Worm (Caenorhabditis elegans) whole organism, mixed stage, embryonic: ENCODE results near the gene F45G2.7.

Source experiments
- M03D4.4 ChIP-seq: sonication (generic microtip); optimal IDR thresholded peaks from 2 replicates; lab custom pipeline; 2017; ENCODE audit warnings: mild to moderate bottlenecking, missing genetic modification characterization, missing compliant biosample characterization
- bed-3 ChIP-seq: fragments of 200-800 bp; sonication (Bioruptor generic); optimal IDR thresholded peaks from 3 replicates; lab custom pipeline; 2018; ENCODE audit warnings: mild to moderate bottlenecking, missing genetic modification characterization, moderate library complexity, missing compliant biosample characterization
- blmp-1 ChIP-seq: fragments of 150-350 bp; optimal IDR thresholded peaks from 2 replicates; lab custom pipeline; 2014; ENCODE audit warnings: missing biosample characterization, missing genetic modification characterization
- ceh-39 ChIP-seq: fragments of 150-350 bp; optimal IDR thresholded peaks from 2 replicates; lab custom pipeline; 2014; ENCODE audit warnings: missing biosample characterization, missing genetic modification characterization
- ceh-43 ChIP-seq: fragments of 200-800 bp; sonication (Bioruptor generic); optimal IDR thresholded peaks from 2 replicates; lab custom pipeline; 2018; ENCODE audit warnings: mild to moderate bottlenecking, missing genetic modification characterization, moderate library complexity, missing compliant biosample characterization
- ces-1 ChIP-seq: fragments of 150-350 bp; optimal IDR thresholded peaks from 2 replicates; lab custom pipeline; 2014; ENCODE audit warnings: missing biosample characterization, missing genetic modification reagents, missing genetic modification characterization
- drap-1 ChIP-seq: fragments of 200-800 bp; sonication (Bioruptor generic); optimal IDR thresholded peaks from 3 replicates; lab custom pipeline; 2018; ENCODE audit warnings: mild to moderate bottlenecking, missing genetic modification characterization, missing compliant biosample characterization
- elt-1 ChIP-seq: sonication (generic microtip); optimal IDR thresholded peaks from 2 replicates; lab custom pipeline; 2017; ENCODE audit warnings: missing genetic modification characterization, mild to moderate bottlenecking, missing compliant biosample characterization, antibody characterized with exemption, moderate library complexity, borderline replicate concordance; ENCODE audit not compliant: insufficient read depth
- elt-3 ChIP-seq: fragments of 150-350 bp; optimal IDR thresholded peaks from 2 replicates; lab custom pipeline; 2014; ENCODE audit warnings: missing biosample characterization, missing genetic modification characterization
- flh-1 ChIP-seq: fragments of 200-800 bp; sonication (Bioruptor generic); optimal IDR thresholded peaks from 2 replicates; lab custom pipeline; 2018; ENCODE audit warnings: mild to moderate bottlenecking, missing genetic modification characterization, moderate library complexity, missing compliant biosample characterization
- ham-2 ChIP-seq: fragments of 200-800 bp; sonication (Bioruptor generic); optimal IDR thresholded peaks from 2 replicates; lab custom pipeline; 2018; ENCODE audit warnings: mild to moderate bottlenecking, missing genetic modification characterization, missing compliant biosample characterization
- hlh-1 ChIP-seq: fragments of 150-350 bp; optimal IDR thresholded peaks from 2 replicates; lab custom pipeline; 2014; ENCODE audit warnings: missing biosample characterization, missing genetic modification reagents, missing genetic modification characterization
- lin-13 ChIP-seq: fragments of 150-350 bp; optimal IDR thresholded peaks from 2 replicates; lab custom pipeline; 2014; ENCODE audit warnings: missing biosample characterization, missing genetic modification characterization
- lin-32 ChIP-seq: fragments of 200-800 bp; sonication (Bioruptor generic); optimal IDR thresholded peaks from 2 replicates; lab custom pipeline; 2018; ENCODE audit warnings: mild to moderate bottlenecking, missing genetic modification characterization, missing compliant biosample characterization
- lsy-2 ChIP-seq: fragments of 150-350 bp; optimal IDR thresholded peaks from 2 replicates; lab custom pipeline; 2014; ENCODE audit warnings: missing biosample characterization, missing genetic modification characterization
- mab-5 ChIP-seq: fragments of 150-350 bp; optimal IDR thresholded peaks from 2 replicates; lab custom pipeline; 2014; ENCODE audit warnings: missing biosample characterization, missing genetic modification characterization
- mep-1 ChIP-seq: fragments of 150-350 bp; optimal IDR thresholded peaks from 2 replicates; lab custom pipeline; 2017; ENCODE audit warnings: missing biosample characterization, missing genetic modification reagents, missing genetic modification characterization, inconsistent platforms
- mls-2 ChIP-seq: sonication (generic microtip); optimal IDR thresholded peaks from 2 replicates; lab custom pipeline; 2016; ENCODE audit warnings: mild to moderate bottlenecking, missing genetic modification characterization, moderate library complexity, missing compliant biosample characterization
- nhr-12 ChIP-seq: fragments of 150-350 bp; optimal IDR thresholded peaks from 2 replicates; lab custom pipeline; 2014; ENCODE audit warnings: missing biosample characterization, missing genetic modification characterization
- nhr-237 ChIP-seq: fragments of 150-350 bp; optimal IDR thresholded peaks from 2 replicates; lab custom pipeline; 2014; ENCODE audit warnings: missing biosample characterization, missing genetic modification characterization
- nhr-76 ChIP-seq: sonication (generic microtip); optimal IDR thresholded peaks from 2 replicates; lab custom pipeline; 2017; ENCODE audit warnings: missing biosample characterization, missing genetic modification characterization
- snpc-4 ChIP-seq: fragments of 150-350 bp; optimal IDR thresholded peaks from 2 replicates; lab custom pipeline; 2014; ENCODE audit warnings: missing biosample characterization, missing genetic modification characterization
- tbx-8 ChIP-seq: fragments of 200-800 bp; sonication (Bioruptor generic); optimal IDR thresholded peaks from 2 replicates; lab custom pipeline; 2018; ENCODE audit warnings: mild to moderate bottlenecking, missing genetic modification characterization, moderate library complexity, missing compliant biosample characterization
- unc-39 ChIP-seq: fragments of 150-350 bp; optimal IDR thresholded peaks from 2 replicates; lab custom pipeline; 2014; ENCODE audit warnings: missing biosample characterization, missing genetic modification characterization
- unc-62 ChIP-seq: fragments of 150-350 bp; optimal IDR thresholded peaks from 2 replicates; lab custom pipeline; 2014; ENCODE audit warnings: missing biosample characterization, missing genetic modification reagents, missing genetic modification characterization
- zip-8 ChIP-seq: fragments of 150-350 bp; optimal IDR thresholded peaks from 2 replicates; lab custom pipeline; 2014; ENCODE audit warnings: missing biosample characterization, missing genetic modification characterization
- ztf-11 ChIP-seq: fragments of 150-350 bp; optimal IDR thresholded peaks from 2 replicates; lab custom pipeline; 2014; ENCODE audit warnings: missing biosample characterization, missing genetic modification characterization

Gene F45G2.7

ce11 chrIII:13462138-13462634 is 27.9 kb upstream of the F45G2.7 start, which contains the start of the genes abcf-2 and T27E9.2:
Gene abcf-2 (minus strand): TSS chrIII:13462238.
Gene T27E9.2 (minus strand): TSS chrIII:13462584.
- TF ChIP-seq unc-39 (tag; lab: Kevin White, UChicago) (no peak), elt-1 (tag; lab: Kevin White, UChicago) (no peak), mls-2 (tag; lab: Kevin White, UChicago) (no peak), M03D4.4 (tag; lab: Kevin White, UChicago) (no peak), lsy-2 (tag; lab: Kevin White, UChicago) (no peak), zip-8 (tag; lab: Kevin White, UChicago) (no peak), ceh-43 (GFP tag; lab: Kevin White, UChicago) (no peak), lin-13 (tag; lab: Kevin White, UChicago) (no peak)

- no peak for TF ChIP-seq ceh-43 (GFP tag; lab: Kevin White, UChicago)
- no peak for TF ChIP-seq ces-1 (GFP tag; lab: Kevin White, UChicago)
- TF ChIP-seq flh-1 (GFP tag; lab: Kevin White, UChicago) = no peak
- no peak for TF ChIP-seq bed-3 (GFP tag; lab: Kevin White, UChicago)
- no peak for TF ChIP-seq unc-39 (tag; lab: Kevin White, UChicago)
- no peak for TF ChIP-seq mep-1 (tag; lab: Kevin White, UChicago)
- TF ChIP-seq blmp-1 (tag; lab: Kevin White, UChicago) = no peak
- TF ChIP-seq ztf-11 (tag; lab: Kevin White, UChicago) = no peak
- no peak for TF ChIP-seq mls-2 (tag; lab: Kevin White, UChicago)
- no peak for TF ChIP-seq elt-1 (tag; lab: Kevin White, UChicago)
- no peak for TF ChIP-seq hlh-1 (tag; lab: Kevin White, UChicago)
- TF ChIP-seq zip-8 (tag; lab: Kevin White, UChicago) = no peak
- no peak for TF ChIP-seq elt-3
- no peak for TF ChIP-seq nhr-237 (tag; lab: Kevin White, UChicago)
- TF ChIP-seq M03D4.4 (tag; lab: Kevin White, UChicago) = no peak
- TF ChIP-seq lin-13 (tag; lab: Kevin White, UChicago) = no peak
- TF ChIP-seq, all 35 proteins: peak for 0
Measured at ce11 chrIII:13461535-13461934, 27.2 kb upstream of the F45G2.7 start.

- no peak for TF ChIP-seq flh-1 (GFP tag; lab: Kevin White, UChicago)
- TF ChIP-seq unc-62 = no peak
- TF ChIP-seq tbx-8 (GFP tag; lab: Kevin White, UChicago) = no peak
- no peak for TF ChIP-seq ztf-11 (tag; lab: Kevin White, UChicago)
- no peak for TF ChIP-seq ham-2 (GFP tag; lab: Kevin White, UChicago)
- no peak for TF ChIP-seq ces-1 (GFP tag; lab: Kevin White, UChicago)
- no peak for TF ChIP-seq mab-5 (tag; lab: Kevin White, UChicago)
- no peak for TF ChIP-seq nhr-12 (tag; lab: Kevin White, UChicago)
- TF ChIP-seq lin-13 (tag; lab: Kevin White, UChicago) = no peak
- no peak for TF ChIP-seq M03D4.4 (tag; lab: Kevin White, UChicago)
- TF ChIP-seq lin-32 (GFP tag; lab: Kevin White, UChicago) = no peak
- TF ChIP-seq zip-8 (tag; lab: Kevin White, UChicago) = no peak
- TF ChIP-seq bed-3 (GFP tag; lab: Kevin White, UChicago) = no peak
- TF ChIP-seq snpc-4 = no peak
- no peak for TF ChIP-seq elt-1 (tag; lab: Kevin White, UChicago)
- TF ChIP-seq ceh-39 (tag; lab: Kevin White, UChicago) = no peak
Measured at ce11 chrIII:13458978-13459596, 24.8 kb upstream of the F45G2.7 start, which contains the start of gene tag-164. Gene tag-164 (plus strand): TSS chrIII:13459546.

ce11 chrIII:13457305-13457704 is 23.0 kb upstream of the F45G2.7 start:
- TF ChIP-seq bed-3 (GFP tag; lab: Kevin White, UChicago) = no peak
- TF ChIP-seq blmp-1 (tag; lab: Kevin White, UChicago) = no peak
- no peak for TF ChIP-seq nhr-237 (tag; lab: Kevin White, UChicago)
- no peak for TF ChIP-seq mab-5 (tag; lab: Kevin White, UChicago)
- TF ChIP-seq hlh-1 (tag; lab: Kevin White, UChicago) = no peak
- TF ChIP-seq lin-13 (tag; lab: Kevin White, UChicago) = no peak
- TF ChIP-seq drap-1 (GFP tag; lab: Kevin White, UChicago) = no peak
- TF ChIP-seq tbx-8 (GFP tag; lab: Kevin White, UChicago) = no peak
- no peak for TF ChIP-seq mep-1 (tag; lab: Kevin White, UChicago)
- TF ChIP-seq, all 35 proteins: peak for 0

- TF ChIP-seq ham-2 (GFP tag; lab: Kevin White, UChicago) (no peak), nhr-76 (tag; lab: Kevin White, UChicago) (no peak), snpc-4 (no peak), ces-1 (GFP tag; lab: Kevin White, UChicago) (peak; percentile 26)
Measured at ce11 chrIII:13455816-13456215, 21.5 kb upstream of the F45G2.7 start.
